Worm (Caenorhabditis elegans) whole organism, early embryonic: Measurements from ENCODE around the gene fipr-7.

Source experiments
- B0310.2 ChIP-seq: sonication (generic microtip); optimal IDR thresholded peaks from 2 replicates; lab custom pipeline; 2016; ENCODE audit warnings: mild to moderate bottlenecking, missing genetic modification characterization, missing compliant biosample characterization
- F13C5.2 ChIP-seq: sonication (generic microtip); optimal IDR thresholded peaks from 2 replicates; lab custom pipeline; 2017; ENCODE audit warnings: mild to moderate bottlenecking, missing genetic modification characterization, inconsistent platforms, missing compliant biosample characterization
- aly-1 ChIP-seq: sonication (generic microtip); optimal IDR thresholded peaks from 2 replicates; lab custom pipeline; 2016; ENCODE audit warnings: missing genetic modification characterization, missing compliant biosample characterization
- ama-1 ChIP-seq: fragments of 150-350 bp; optimal IDR thresholded peaks from 2 replicates; lab custom pipeline; 2014
- ceh-13 ChIP-seq: fragments of 200-800 bp; sonication (Bioruptor generic); optimal IDR thresholded peaks from 2 replicates; lab custom pipeline; 2018; ENCODE audit warnings: mild to moderate bottlenecking, missing genetic modification characterization, missing compliant biosample characterization
- ceh-36 ChIP-seq: sonication (generic microtip); optimal IDR thresholded peaks from 2 replicates; lab custom pipeline; 2016; ENCODE audit warnings: missing genetic modification characterization, inconsistent platforms, missing compliant biosample characterization
- ets-7 ChIP-seq: sonication (generic microtip); optimal IDR thresholded peaks from 2 replicates; lab custom pipeline; 2016; ENCODE audit warnings: missing genotype, missing genetic modification characterization, missing compliant biosample characterization
- flt-1 ChIP-seq: fragments of 200-800 bp; sonication (Bioruptor generic); IDR thresholded peaks from 2 replicates; pipeline ENCODE4 v1.3.6; 2022; ENCODE audit warnings: missing genetic modification characterization, missing compliant biosample characterization
- hmbx-1 ChIP-seq: sonication (generic microtip); optimal IDR thresholded peaks from 2 replicates; lab custom pipeline; 2016; ENCODE audit warnings: mild to moderate bottlenecking, missing genetic modification characterization, missing compliant biosample characterization
- hmg-4 ChIP-seq: fragments of 200-800 bp; sonication (Bioruptor generic); optimal IDR thresholded peaks from 2 replicates; lab custom pipeline; 2018; ENCODE audit warnings: mild to moderate bottlenecking, missing genetic modification characterization, missing compliant biosample characterization
- hnd-1 ChIP-seq: sonication (generic microtip); optimal IDR thresholded peaks from 2 replicates; lab custom pipeline; 2016; ENCODE audit warnings: missing genetic modification characterization, missing compliant biosample characterization
- pes-1 ChIP-seq: fragments of 200-800 bp; sonication (Bioruptor generic); IDR thresholded peaks from 2 replicates; pipeline ENCODE4 v1.3.6; 2022; ENCODE audit warnings: missing genetic modification reagents, missing genetic modification characterization, missing compliant biosample characterization
- scrt-1 ChIP-seq: fragments of 200-800 bp; sonication (Bioruptor generic); IDR thresholded peaks from 2 replicates; pipeline ENCODE4 v1.3.6; 2022; ENCODE audit warnings: missing genetic modification characterization, missing compliant biosample characterization
- sea-1 ChIP-seq: fragments of 200-800 bp; sonication (Bioruptor generic); conservative IDR thresholded peaks from 2 replicates; pipeline ENCODE4 v1.3.6; 2022; ENCODE audit warnings: missing genetic modification characterization, missing compliant biosample characterization
- tbx-11 ChIP-seq: fragments of 200-800 bp; sonication (Bioruptor generic); IDR thresholded peaks from 2 replicates; pipeline ENCODE4 v1.3.6; 2022; ENCODE audit warnings: missing genetic modification characterization, missing compliant biosample characterization
- tbx-37 ChIP-seq: fragments of 200-800 bp; sonication (Bioruptor generic); conservative IDR thresholded peaks from 2 replicates; pipeline ENCODE4 v1.3.6; 2022; ENCODE audit warnings: missing genetic modification reagents, missing genetic modification characterization, missing compliant biosample characterization
- tra-4 ChIP-seq: sonication (generic microtip); optimal IDR thresholded peaks from 2 replicates; lab custom pipeline; 2017; ENCODE audit warnings: missing genetic modification characterization, missing compliant biosample characterization

Gene fipr-7

DNA sequence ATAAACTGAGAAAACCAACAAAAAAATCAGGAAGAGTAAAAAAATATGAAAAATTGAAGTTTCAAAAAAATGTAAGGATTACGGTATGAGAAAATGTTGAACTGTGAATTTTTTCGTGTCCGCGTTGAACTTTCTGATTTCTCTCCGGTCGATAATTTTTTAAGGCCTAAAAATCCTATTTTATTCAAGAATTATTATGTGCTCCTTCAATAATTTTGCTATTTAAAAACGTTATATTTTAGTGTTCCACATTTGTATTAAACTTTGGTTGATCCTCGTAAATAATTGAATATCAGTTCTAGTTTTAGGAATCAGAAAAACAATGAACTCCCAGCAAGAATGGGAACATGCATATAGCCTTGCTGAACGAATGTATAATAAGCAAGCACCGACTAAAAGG is 17.0 kb upstream of the fipr-7 start, which contains the start of gene hpo-40:
Gene hpo-40 (plus strand): TSS at position 301 of the 400 bp plus-strand sequence.
- no peak for TF ChIP-seq ceh-36 (tag; lab: Kevin White, UChicago)
- TF ChIP-seq ets-7 (tag; lab: Kevin White, UChicago): no peak
- TF ChIP-seq scrt-1: no peak
- no peak for TF ChIP-seq tbx-37 (GFP tag; lab: Robert Waterston, UW)
- TF ChIP-seq aly-1 (tag; lab: Kevin White, UChicago): no peak
- TF ChIP-seq ama-1: no peak
- no peak for TF ChIP-seq sea-1 (GFP tag; lab: Robert Waterston, UW)
- no peak for TF ChIP-seq B0310.2 (tag; lab: Kevin White, UChicago)
- no peak for TF ChIP-seq hmg-4
- no peak for TF ChIP-seq flt-1 (GFP tag; lab: Robert Waterston, UW)
- no peak for TF ChIP-seq tra-4 (tag; lab: Kevin White, UChicago)
- no peak for TF ChIP-seq tbx-11 (GFP tag; lab: Robert Waterston, UW)
- no peak for TF ChIP-seq hnd-1
- no peak for TF ChIP-seq F13C5.2 (tag; lab: Kevin White, UChicago)
- TF ChIP-seq hmbx-1: no peak
- TF ChIP-seq pes-1 (GFP tag; lab: Robert Waterston, UW): no peak

ce11 chrV:10216724-10217123 is 12.9 kb upstream of the fipr-7 start, which contains the start of gene ZK856.14:
TSS of gene ZK856.14 (plus strand) at chrV:10217024.
- TF ChIP-seq ceh-13 (no peak), ceh-36 (tag; lab: Kevin White, UChicago) (no peak), tra-4 (tag; lab: Kevin White, UChicago) (no peak), ama-1 (no peak), ets-7 (tag; lab: Kevin White, UChicago) (no peak), tbx-11 (GFP tag; lab: Robert Waterston, UW) (no peak), F13C5.2 (tag; lab: Kevin White, UChicago) (no peak), hmbx-1 (no peak)

DNA sequence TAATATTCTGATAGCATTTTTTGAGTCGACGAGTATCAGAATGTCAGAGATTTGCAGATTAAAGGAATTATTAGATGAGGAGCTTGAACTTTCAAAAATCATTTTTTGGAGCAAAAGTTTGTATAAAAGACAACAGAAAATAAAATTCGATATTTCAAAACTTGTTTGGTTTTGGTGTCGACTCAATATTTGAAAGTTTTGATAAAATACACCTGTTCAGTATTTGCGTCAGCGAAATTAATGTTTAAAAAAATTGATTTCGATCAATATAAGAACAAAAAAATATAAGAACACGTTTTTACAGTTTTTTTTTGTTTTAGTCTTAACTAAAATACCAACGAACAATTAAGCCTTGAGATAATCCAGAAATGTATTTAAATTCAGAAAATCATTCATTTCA is 9.0 kb upstream of the fipr-7 start, which contains the start of gene C12D8.13:
Gene C12D8.13 (minus strand): TSS at position 101 of the 400 bp plus-strand sequence.
- TF ChIP-seq F13C5.2 (tag; lab: Kevin White, UChicago): no peak
- no peak for TF ChIP-seq ceh-13
- TF ChIP-seq B0310.2 (tag; lab: Kevin White, UChicago): no peak
- no peak for TF ChIP-seq tra-4 (tag; lab: Kevin White, UChicago)
- TF ChIP-seq ets-7 (tag; lab: Kevin White, UChicago): no peak
- TF ChIP-seq hmg-4: no peak
- TF ChIP-seq tbx-37 (GFP tag; lab: Robert Waterston, UW): no peak
- TF ChIP-seq ama-1: no peak

- TF ChIP-seq F13C5.2 (tag; lab: Kevin White, UChicago) (no peak), aly-1 (tag; lab: Kevin White, UChicago) (no peak), ets-7 (tag; lab: Kevin White, UChicago) (no peak), hmbx-1 (no peak), tbx-11 (GFP tag; lab: Robert Waterston, UW) (no peak), ceh-36 (tag; lab: Kevin White, UChicago) (no peak), ama-1 (no peak), scrt-1 (no peak), flt-1 (GFP tag; lab: Robert Waterston, UW) (no peak), sea-1 (GFP tag; lab: Robert Waterston, UW) (no peak), hmg-4 (no peak)
These were observed 8.3 kb upstream of the fipr-7 start, which contains the start of the genes fipr-5 and fipr-9 for ce11 chrV:10221317-10221716. TSS of gene fipr-5 (minus strand) at chrV:10221417. TSS of gene fipr-9 (plus strand) at chrV:10221662.

- TF ChIP-seq F13C5.2 (tag; lab: Kevin White, UChicago) (no peak), aly-1 (tag; lab: Kevin White, UChicago) (no peak)
These were observed 7.6 kb upstream of the fipr-7 start, which contains the start of gene C12D8.20 for ce11 chrV:10222007-10222406. TSS of gene C12D8.20 (plus strand) at chrV:10222307.

ce11 chrV:10224619-10225018 is 5.0 kb upstream of the fipr-7 start:
- TF ChIP-seq tbx-11 (GFP tag; lab: Robert Waterston, UW) (no peak), flt-1 (GFP tag; lab: Robert Waterston, UW) (no peak), hmbx-1 (no peak), hmg-4 (no peak), ets-7 (tag; lab: Kevin White, UChicago) (no peak), ama-1 (no peak), F13C5.2 (tag; lab: Kevin White, UChicago) (no peak)

ce11 chrV:10225610-10226009 is 4.0 kb upstream of the fipr-7 start, which contains the start of gene daf-36:
TSS of gene daf-36 (minus strand) at chrV:10225710.
- TF ChIP-seq tbx-11 (GFP tag; lab: Robert Waterston, UW) (no peak), B0310.2 (tag; lab: Kevin White, UChicago) (no peak), tbx-37 (GFP tag; lab: Robert Waterston, UW) (no peak), hnd-1 (no peak), ets-7 (tag; lab: Kevin White, UChicago) (no peak), hmbx-1 (no peak), F13C5.2 (tag; lab: Kevin White, UChicago) (no peak), sea-1 (GFP tag; lab: Robert Waterston, UW) (no peak), scrt-1 (no peak), tra-4 (tag; lab: Kevin White, UChicago) (no peak), aly-1 (tag; lab: Kevin White, UChicago) (no peak), pes-1 (GFP tag; lab: Robert Waterston, UW) (no peak), hmg-4 (no peak), ceh-36 (tag; lab: Kevin White, UChicago) (no peak), flt-1 (GFP tag; lab: Robert Waterston, UW) (no peak), ceh-13 (no peak), ama-1 (no peak)

ce11 chrV:10227333-10227732 is 2.3 kb upstream of the fipr-7 start, which contains the start of gene ttr-19:
TSS of gene ttr-19 (minus strand) at chrV:10227433.
- TF ChIP-seq ama-1: no peak
